Worm (Caenorhabditis elegans) whole organism, young adult: ENCODE results near the gene F21H12.3.

Experiments used
- C17E4.6 ChIP-seq: fragments of 200-800 bp; sonication (Bioruptor generic); IDR thresholded peaks from 2 replicates; pipeline ENCODE4 v1.3.6; 2022; ENCODE audit warnings: missing genetic modification reagents, missing genetic modification characterization, missing compliant biosample characterization
- D2030.7 ChIP-seq: fragments of 200-800 bp; sonication (Bioruptor generic); IDR thresholded peaks from 2 replicates; pipeline ENCODE4 v1.3.6; 2022; ENCODE audit warnings: missing genetic modification reagents, missing genetic modification characterization, missing compliant biosample characterization
- F33H1.4 ChIP-seq: fragments of 200-800 bp; sonication (Bioruptor generic); IDR thresholded peaks from 2 replicates; pipeline ENCODE4 v1.3.6; 2022; ENCODE audit warnings: missing genetic modification reagents, missing genetic modification characterization, missing compliant biosample characterization
- F37B4.10 ChIP-seq: fragments of 200-800 bp; sonication (Bioruptor generic); IDR thresholded peaks from 2 replicates; pipeline ENCODE4 v1.3.6; 2022; ENCODE audit warnings: missing genetic modification characterization, missing compliant biosample characterization
- F39B2.1 ChIP-seq: fragments of 200-800 bp; sonication (Bioruptor generic); IDR thresholded peaks from 2 replicates; pipeline ENCODE4 v1.3.6; 2022; ENCODE audit warnings: missing genetic modification reagents, missing genetic modification characterization, missing compliant biosample characterization
- K11D2.4 ChIP-seq: fragments of 200-800 bp; sonication (Bioruptor generic); IDR thresholded peaks from 2 replicates; pipeline ENCODE4 v1.3.6; 2022; ENCODE audit warnings: missing genetic modification reagents, missing genetic modification characterization, missing compliant biosample characterization
- Y95B8A.8 ChIP-seq: fragments of 200-800 bp; sonication (Bioruptor generic); IDR thresholded peaks from 2 replicates; pipeline ENCODE4 v1.3.6; 2022; ENCODE audit warnings: missing genetic modification reagents, missing genetic modification characterization, missing compliant biosample characterization
- ZK185.1 ChIP-seq: sonication (generic microtip); optimal IDR thresholded peaks from 2 replicates; lab custom pipeline; 2016; ENCODE audit warnings: mild to moderate bottlenecking, missing genetic modification characterization, missing compliant biosample characterization; ENCODE audit not compliant: poor library complexity, severe bottlenecking
- ama-1 ChIP-seq, 3 experiments: fragments of 150-350 bp in 1 of 3; sonication (generic microtip) in 2 of 3; optimal IDR thresholded peaks; 2 replicates each; lab custom pipeline; 2014 to 2018; ENCODE audit warnings: missing biosample characterization in 2 of 3, missing genetic modification characterization in 2 of 3, missing genetic modification reagents in 2 of 3
- aptf-2 ChIP-seq: fragments of 200-800 bp; sonication (Bioruptor generic); conservative IDR thresholded peaks from 2 replicates; pipeline ENCODE4 v1.3.6; 2022; ENCODE audit warnings: missing genetic modification reagents, missing genetic modification characterization, missing compliant biosample characterization
- attf-3 ChIP-seq: fragments of 200-800 bp; sonication (Bioruptor generic); conservative IDR thresholded peaks from 2 replicates; pipeline ENCODE4 v1.3.6; 2022; ENCODE audit warnings: missing genetic modification reagents, missing genetic modification characterization, missing compliant biosample characterization
- bed-2 ChIP-seq: fragments of 200-800 bp; sonication (Bioruptor generic); IDR thresholded peaks from 2 replicates; pipeline ENCODE4 v1.3.6; 2022; ENCODE audit warnings: missing genetic modification reagents, missing genetic modification characterization, missing compliant biosample characterization
- ccch-3 ChIP-seq: fragments of 200-800 bp; sonication (Bioruptor generic); optimal IDR thresholded peaks from 2 replicates; lab custom pipeline; 2018; ENCODE audit warnings: mild to moderate bottlenecking, missing genetic modification characterization, missing compliant biosample characterization
- cebp-1 ChIP-seq, 2 experiments: fragments of 200-800 bp in 1 of 2; sonication (Bioruptor generic) in 1 of 2; sonication (generic microtip) in 1 of 2; IDR thresholded peaks in 1 of 2; optimal IDR thresholded peaks in 1 of 2; 2 replicates each; pipeline versions ENCODE4 v1.3.6 to Lab custom; 2017 to 2022; ENCODE audit warnings: missing compliant biosample characterization in 2 of 2, missing genetic modification characterization in 2 of 2, mild to moderate bottlenecking in 1 of 2, missing genetic modification reagents in 1 of 2, moderate library complexity in 1 of 2
- ceh-100 ChIP-seq: fragments of 200-800 bp; sonication (Bioruptor generic); IDR thresholded peaks from 2 replicates; pipeline ENCODE4 v1.3.6; 2022; ENCODE audit warnings: missing genetic modification reagents, missing genetic modification characterization, missing compliant biosample characterization
- ceh-27 ChIP-seq: fragments of 200-800 bp; sonication (Bioruptor generic); optimal IDR thresholded peaks from 2 replicates; lab custom pipeline; 2018; ENCODE audit warnings: mild to moderate bottlenecking, missing genetic modification characterization, moderate library complexity, missing compliant biosample characterization
- ceh-40 ChIP-seq: fragments of 200-800 bp; sonication (Bioruptor generic); IDR thresholded peaks from 2 replicates; pipeline ENCODE4 v1.3.6; 2022; ENCODE audit warnings: missing genetic modification characterization, missing compliant biosample characterization
- chd-7 ChIP-seq: sonication (generic microtip); optimal IDR thresholded peaks from 2 replicates; lab custom pipeline; 2016; ENCODE audit warnings: mild to moderate bottlenecking, missing genetic modification characterization, moderate library complexity, missing compliant biosample characterization
- dpl-1 ChIP-seq: fragments of 150-350 bp; optimal IDR thresholded peaks from 2 replicates; lab custom pipeline; 2014; ENCODE audit warnings: missing biosample characterization, missing genetic modification reagents, missing genetic modification characterization
- efl-1 ChIP-seq: fragments of 150-350 bp; optimal IDR thresholded peaks from 2 replicates; lab custom pipeline; 2014; ENCODE audit warnings: missing biosample characterization, missing genetic modification reagents, missing genetic modification characterization
- ekl-4 ChIP-seq: fragments of 200-800 bp; sonication (Bioruptor generic); IDR thresholded peaks from 2 replicates; pipeline ENCODE4 v1.3.6; 2022; ENCODE audit warnings: missing genetic modification reagents, missing genetic modification characterization, missing compliant biosample characterization
- him-1 ChIP-seq: sonication (generic microtip); optimal IDR thresholded peaks from 2 replicates; lab custom pipeline; 2016; ENCODE audit warnings: missing genotype, missing genetic modification reagents, missing genetic modification characterization, missing compliant biosample characterization
- hmg-20 ChIP-seq: fragments of 200-800 bp; sonication (Bioruptor generic); IDR thresholded peaks from 2 replicates; pipeline ENCODE4 v1.3.6; 2022; ENCODE audit warnings: missing genetic modification reagents, missing genetic modification characterization, missing compliant biosample characterization
- let-607 ChIP-seq, 2 experiments: fragments of 200-800 bp in 1 of 2; sonication (Bioruptor generic) in 1 of 2; sonication (generic microtip) in 1 of 2; optimal IDR thresholded peaks; 2 replicates each; lab custom pipeline; 2016 to 2018; ENCODE audit warnings: mild to moderate bottlenecking in 2 of 2, missing compliant biosample characterization in 2 of 2, missing genetic modification characterization in 2 of 2, moderate library complexity in 2 of 2, missing genotype in 1 of 2
- lin-35 ChIP-seq, 3 experiments: fragments of 150-350 bp in 2 of 3; sonication (generic microtip) in 1 of 3; optimal IDR thresholded peaks; 2 replicates each; lab custom pipeline; 2014 to 2018; ENCODE audit warnings: missing biosample characterization in 3 of 3, missing genetic modification characterization in 3 of 3, missing genetic modification reagents in 3 of 3
- lir-1 ChIP-seq: fragments of 200-800 bp; sonication (Bioruptor generic); conservative IDR thresholded peaks from 2 replicates; pipeline ENCODE4 v1.3.6; 2022; ENCODE audit warnings: missing genetic modification reagents, missing genetic modification characterization, missing compliant biosample characterization
- lsl-1 ChIP-seq: fragments of 200-800 bp; sonication (Bioruptor generic); optimal IDR thresholded peaks from 2 replicates; lab custom pipeline; 2018; ENCODE audit warnings: mild to moderate bottlenecking, missing genetic modification characterization, moderate library complexity, missing compliant biosample characterization
- madf-10 ChIP-seq: sonication (generic microtip); optimal IDR thresholded peaks from 2 replicates; lab custom pipeline; 2016; ENCODE audit warnings: mild to moderate bottlenecking, missing genetic modification characterization, missing compliant biosample characterization
- madf-6 ChIP-seq: fragments of 200-800 bp; sonication (Bioruptor generic); IDR thresholded peaks from 2 replicates; pipeline ENCODE4 v1.3.6; 2022; ENCODE audit warnings: missing genetic modification reagents, missing genetic modification characterization, missing compliant biosample characterization
- mcd-1 ChIP-seq: fragments of 200-800 bp; sonication (Bioruptor generic); IDR thresholded peaks from 2 replicates; pipeline ENCODE4 v1.3.6; 2022; ENCODE audit warnings: missing genetic modification reagents, missing genetic modification characterization, missing compliant biosample characterization
- nfyb-1 ChIP-seq: fragments of 200-800 bp; sonication (Bioruptor generic); IDR thresholded peaks from 2 replicates; pipeline ENCODE4 v1.3.6; 2022; ENCODE audit warnings: missing genetic modification reagents, missing genetic modification characterization, missing compliant biosample characterization
- nhr-27 ChIP-seq: fragments of 200-800 bp; sonication (Bioruptor generic); optimal IDR thresholded peaks from 2 replicates; lab custom pipeline; 2018; ENCODE audit warnings: mild to moderate bottlenecking, missing genetic modification characterization, moderate library complexity, missing compliant biosample characterization
- nhr-80 ChIP-seq: sonication (generic microtip); optimal IDR thresholded peaks from 2 replicates; lab custom pipeline; 2016; ENCODE audit warnings: missing genetic modification characterization, missing compliant biosample characterization
- pbrm-1 ChIP-seq: fragments of 200-800 bp; sonication (Bioruptor generic); IDR thresholded peaks from 2 replicates; pipeline ENCODE4 v1.3.6; 2022; ENCODE audit warnings: missing genetic modification reagents, missing genetic modification characterization, missing compliant biosample characterization
- rcor-1 ChIP-seq: fragments of 200-800 bp; sonication (Bioruptor generic); IDR thresholded peaks from 2 replicates; pipeline ENCODE4 v1.3.6; 2022; ENCODE audit warnings: missing genetic modification reagents, missing genetic modification characterization, missing compliant biosample characterization
- snpc-3.4 ChIP-seq: sonication (generic microtip); optimal IDR thresholded peaks from 2 replicates; lab custom pipeline; 2017; ENCODE audit warnings: missing genetic modification characterization, mild to moderate bottlenecking, missing compliant biosample characterization, antibody characterized with exemption, moderate library complexity, missing genotype, missing genetic modification reagents
- snpc-4 ChIP-seq, 5 experiments: fragments of 150-350 bp in 1 of 5; sonication (generic microtip) in 4 of 5; optimal IDR thresholded peaks; 2 replicates each; lab custom pipeline; 2014 to 2018; ENCODE audit warnings: missing genetic modification characterization in 5 of 5, missing biosample characterization in 3 of 5, antibody characterized with exemption in 2 of 5, mild to moderate bottlenecking in 2 of 5, missing compliant biosample characterization in 2 of 5, missing genotype in 2 of 5, moderate library complexity in 2 of 5, missing genetic modification reagents in 1 of 5
- unc-130 ChIP-seq: sonication (generic microtip); optimal IDR thresholded peaks from 2 replicates; lab custom pipeline; 2016; ENCODE audit warnings: missing genetic modification reagents, missing genetic modification characterization, missing compliant biosample characterization
- zfh-2 ChIP-seq: fragments of 200-800 bp; sonication (Bioruptor generic); conservative IDR thresholded peaks from 2 replicates; pipeline ENCODE4 v1.3.6; 2022; ENCODE audit warnings: missing genetic modification reagents, missing genetic modification characterization, missing compliant biosample characterization
- ztf-18 ChIP-seq: sonication (generic microtip); optimal IDR thresholded peaks from 2 replicates; lab custom pipeline; 2016; ENCODE audit warnings: missing genotype, mild to moderate bottlenecking, missing genetic modification characterization, missing compliant biosample characterization
- ztf-25 ChIP-seq: fragments of 200-800 bp; sonication (Bioruptor generic); IDR thresholded peaks from 2 replicates; pipeline ENCODE4 v1.3.6; 2022; ENCODE audit warnings: missing genetic modification reagents, missing genetic modification characterization, missing compliant biosample characterization
- ztf-26 ChIP-seq: sonication (generic microtip); optimal IDR thresholded peaks from 2 replicates; lab custom pipeline; 2017; ENCODE audit warnings: missing genetic modification characterization, missing compliant biosample characterization
- ztf-28 ChIP-seq: fragments of 200-800 bp; sonication (Bioruptor generic); IDR thresholded peaks from 2 replicates; pipeline ENCODE4 v1.3.6; 2022; ENCODE audit warnings: missing genetic modification reagents, missing genetic modification characterization, missing compliant biosample characterization

Gene F21H12.3

ce11 chrII:6055927-6056326 lies 26.8 kb upstream of the F21H12.3 start, which contains the start of gene R12C12.7:
Gene R12C12.7, minus strand, starts transcription at chrII:6055985.
- TF ChIP-seq nhr-80 (tag; lab: Kevin White, UChicago) (peak; percentile 32), hmg-20 (GFP tag; lab: Robert Waterston, UW) (no peak), cebp-1 (GFP tag; IDR thresholded peaks at IDR 0.05; lab: Robert Waterston, UW) (peak; percentile 41; the same call in 1 of the 2 replicates), cebp-1 (tag; optimal IDR thresholded peaks at IDR 0.05; lab: Kevin White, UChicago) (peak; percentile 76), ztf-18 (tag; lab: Kevin White, UChicago) (peak; percentile 89), chd-7 (no peak), lin-35 (GFP tag; optimal IDR thresholded peaks at IDR 0.05; lab: Kevin White, UChicago) (no peak)

- TF ChIP-seq ceh-40 (GFP tag; lab: Robert Waterston, UW) (no peak), ekl-4 (peak; percentile 58; the same call in 1 of the 2 replicates), F37B4.10 (GFP tag; lab: Robert Waterston, UW) (no peak), rcor-1 (peak; percentile 25; the same call in 1 of the 2 replicates), bed-2 (peak; percentile 53; the same call in 1 of the 2 replicates), lsl-1 (GFP tag; lab: Kevin White, UChicago) (peak; percentile 24), efl-1 (GFP tag; lab: Kevin White, UChicago) (peak; percentile 58), him-1 (peak; percentile 62), mcd-1 (GFP tag; lab: Robert Waterston, UW) (peak; percentile 73), ama-1 (optimal IDR thresholded peaks at IDR 0.05; lab: Kevin White, UChicago) (no peak), ama-1 (GFP tag; optimal IDR thresholded peaks at IDR 0.05; lab: Kevin White, UChicago) (no peak), attf-3 (GFP tag; lab: Robert Waterston, UW) (0 out of 2 replicates have a peak, but pooled peaks have one; percentile 25), snpc-3.4 (tag; lab: Kevin White, UChicago) (peak; percentile 23), aptf-2 (peak; percentile 79), pbrm-1 (0 out of 2 replicates have a peak, but pooled peaks have one; percentile 41), zfh-2 (GFP tag; lab: Robert Waterston, UW) (no peak), ztf-28 (GFP tag; lab: Robert Waterston, UW) (0 out of 2 replicates have a peak, but pooled peaks have one; percentile 11), ceh-27 (peak; percentile 73), ztf-25 (no peak), unc-130 (GFP tag; lab: Kevin White, UChicago) (peak; percentile 69), lin-35 (GFP tag; optimal IDR thresholded peaks at IDR 0.05; lab: Kevin White, UChicago) (peak; percentile 6 to 95 (median 65)), dpl-1 (GFP tag; lab: Kevin White, UChicago) (peak; percentile 64), nfyb-1 (GFP tag; lab: Robert Waterston, UW) (peak; percentile 47; the same call in 1 of the 2 replicates), let-607 (tag; optimal IDR thresholded peaks at IDR 0.05; lab: Kevin White, UChicago) (peak in 1 of 2 experiments; percentile 72), ztf-18 (tag; lab: Kevin White, UChicago) (peak; percentile 44), madf-10 (peak; percentile 68), D2030.7 (GFP tag; lab: Robert Waterston, UW) (peak; percentile 40; the same call in 1 of the 2 replicates), hmg-20 (GFP tag; lab: Robert Waterston, UW) (peak; percentile 48; the same call in 1 of the 2 replicates), ZK185.1 (peak; percentile 91), F39B2.1 (GFP tag; lab: Robert Waterston, UW) (no peak), ceh-100 (GFP tag; lab: Robert Waterston, UW) (peak; percentile 62), chd-7 (no peak), K11D2.4 (0 out of 2 replicates have a peak, but pooled peaks have one; percentile 18), F33H1.4 (GFP tag; lab: Robert Waterston, UW) (peak; percentile 42), ccch-3 (GFP tag; lab: Kevin White, UChicago) (peak; percentile 56), Y95B8A.8 (0 out of 2 replicates have a peak, but pooled peaks have one; percentile 33), ztf-26 (tag; lab: Kevin White, UChicago) (no peak), madf-6 (GFP tag; lab: Robert Waterston, UW) (peak; percentile 75), nhr-27 (tag; lab: Kevin White, UChicago) (peak; percentile 36), snpc-4 (GFP tag; optimal IDR thresholded peaks at IDR 0.05; lab: Kevin White, UChicago) (no peak), snpc-4 (tag; optimal IDR thresholded peaks at IDR 0.05; lab: Kevin White, UChicago) (peak in 2 of 4 experiments; percentile 33 to 60), C17E4.6 (GFP tag; lab: Robert Waterston, UW) (no peak), lir-1 (GFP tag; lab: Robert Waterston, UW) (peak; percentile 59; the same call in 1 of the 2 replicates)
Observed at ce11 chrII:6061495-6061894, 21.2 kb upstream of the F21H12.3 start.
